Fruit fly (Drosophila melanogaster): ENCODE data around the gene Gapvd1.

Gene Gapvd1

DNA sequence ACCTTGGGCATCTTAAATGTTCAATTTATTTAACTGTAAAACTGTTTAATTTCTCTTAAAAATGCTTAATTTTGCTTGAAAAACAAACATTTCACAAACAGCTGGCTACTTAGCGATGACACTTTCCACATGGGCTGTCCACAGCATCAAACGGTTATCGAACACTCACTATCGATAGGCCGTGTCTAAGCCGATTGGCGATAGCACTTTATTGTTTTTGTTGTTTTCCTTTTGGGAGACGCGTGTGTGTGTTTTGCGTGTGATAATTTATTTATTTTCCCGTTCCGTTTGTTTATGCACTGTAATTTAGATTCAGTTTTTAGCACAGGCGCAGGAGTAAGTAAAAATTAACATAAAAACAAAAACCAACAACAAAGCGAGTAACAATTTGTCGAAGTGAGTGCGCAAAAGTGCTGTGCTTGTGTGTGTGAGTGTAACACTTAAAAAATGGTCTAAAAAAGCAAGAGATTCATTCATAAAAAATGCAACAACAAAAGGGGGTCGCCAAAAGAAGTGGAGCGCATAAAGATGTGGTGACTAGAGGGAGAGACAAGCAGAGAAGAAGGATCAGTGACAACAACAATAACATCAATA is at the start of gene Gapvd1 (continued):
- no peak for TF ChIP-seq PHDP (tag; optimal IDR thresholded peaks at IDR 0.05)
- peak; percentile 53; the same call in 1 of the 2 replicates for TF ChIP-seq NFAT (GFP tag; IDR thresholded peaks at IDR 0.05)
- TF ChIP-seq grau (tag; optimal IDR thresholded peaks at IDR 0.05): peak; percentile 9
- TF ChIP-seq CG12659 (GFP tag; optimal IDR thresholded peaks at IDR 0.05): peak; percentile 35
- peak; percentile 79 for TF ChIP-seq vnd (GFP tag; IDR thresholded peaks at IDR 0.05; ENCODE audit: partially characterized antibody)
- no peak for TF ChIP-seq CG13424 (tag; optimal IDR thresholded peaks at IDR 0.05)
- TF ChIP-seq CG1233 (GFP tag; optimal IDR thresholded peaks at IDR 0.05): no peak
- TF ChIP-seq Doc3 (GFP tag; IDR thresholded peaks at IDR 0.05; ENCODE audit: partially characterized antibody): peak; percentile 75
- TF ChIP-seq Camta (GFP tag; optimal IDR thresholded peaks at IDR 0.05): no peak
- TF ChIP-seq HLH4C (GFP tag; IDR thresholded peaks at IDR 0.05; ENCODE audit: partially characterized antibody): peak; percentile 88
- TF ChIP-seq HmgD (GFP tag; optimal IDR thresholded peaks at IDR 0.05): peak; percentile 65
- TF ChIP-seq stwl (tag; optimal IDR thresholded peaks at IDR 0.05): peak; percentile 53
- TF ChIP-seq Aef1 (GFP tag; IDR thresholded peaks at IDR 0.05): peak; percentile 62; the same call in 2 of the 3 replicates
- peak; percentile 83 for TF ChIP-seq unc-4 (GFP tag; IDR thresholded peaks at IDR 0.05; ENCODE audit: partially characterized antibody)
- peak; percentile 81 for TF ChIP-seq cg (GFP tag; optimal IDR thresholded peaks at IDR 0.05)
- TF ChIP-seq CG12769 (tag; optimal IDR thresholded peaks at IDR 0.05): peak; percentile 34
- TF ChIP-seq yki (optimal IDR thresholded peaks at IDR 0.05): no peak
- TF ChIP-seq CG12104 (GFP tag; optimal IDR thresholded peaks at IDR 0.05): no peak
- TF ChIP-seq CG6272 (GFP tag; IDR thresholded peaks at IDR 0.05): peak; percentile 49; the same call in 1 of the 2 replicates
- TF ChIP-seq CG10979 (tag; optimal IDR thresholded peaks at IDR 0.05): no peak
- TF ChIP-seq zen2 (GFP tag; IDR thresholded peaks at IDR 0.05; ENCODE audit: partially characterized antibody): peak; percentile 73
- TF ChIP-seq CG42726 (GFP tag; IDR thresholded peaks at IDR 0.05; ENCODE audit: partially characterized antibody): peak; percentile 87
- no peak for TF ChIP-seq eve (GFP tag; optimal IDR thresholded peaks at IDR 0.05)
- TF ChIP-seq dpn (GFP tag; optimal IDR thresholded peaks at IDR 0.05): peak; percentile 10 to 20
- TF ChIP-seq lilli (GFP tag; optimal IDR thresholded peaks at IDR 0.05): peak; percentile 44
- TF ChIP-seq inv (GFP tag; IDR thresholded peaks at IDR 0.05; ENCODE audit: partially characterized antibody): peak; percentile 72
- TF ChIP-seq zfh1 (GFP tag; IDR thresholded peaks at IDR 0.05): peak; percentile 61; the same call in 2 of the 3 replicates
- peak; percentile 49 for TF ChIP-seq CG2120 (GFP tag; optimal IDR thresholded peaks at IDR 0.05)
- no peak for TF ChIP-seq nmo (GFP tag; optimal IDR thresholded peaks at IDR 0.05)
- TF ChIP-seq Sry-β (GFP tag; optimal IDR thresholded peaks at IDR 0.05): no peak
- no peak for TF ChIP-seq CG1832 (GFP tag; optimal IDR thresholded peaks at IDR 0.05)
- peak; percentile 17 for TF ChIP-seq Myb (GFP tag; optimal IDR thresholded peaks at IDR 0.05)
- 0 out of 2 replicates have a peak, but pooled peaks have one; percentile 21 for TF ChIP-seq E2f1 (GFP tag; IDR thresholded peaks at IDR 0.05)
- TF ChIP-seq Bteb2 (GFP tag; optimal IDR thresholded peaks at IDR 0.05): peak; percentile 21
- peak; percentile 43; the same call in 1 of the 2 replicates for TF ChIP-seq CG2129 (GFP tag; IDR thresholded peaks at IDR 0.05; ENCODE audit: partially characterized antibody)
- no peak for TF ChIP-seq nom (GFP tag; optimal IDR thresholded peaks at IDR 0.05)
- peak; percentile 33; the same call in 1 of the 2 replicates for TF ChIP-seq vvl (GFP tag; IDR thresholded peaks at IDR 0.05)
- TF ChIP-seq grn (GFP tag; optimal IDR thresholded peaks at IDR 0.05): no peak
- TF ChIP-seq Trl (optimal IDR thresholded peaks at IDR 0.05): no peak
- TF ChIP-seq Trl (GFP tag; optimal IDR thresholded peaks at IDR 0.05): peak; percentile 20
- TF ChIP-seq sens (GFP tag): peak; percentile 83
- TF ChIP-seq ewg (GFP tag; optimal IDR thresholded peaks at IDR 0.05): peak; percentile 7
- TF ChIP-seq Dll (GFP tag; IDR thresholded peaks at IDR 0.05; ENCODE audit: partially characterized antibody): peak; percentile 82
- peak; percentile 17 for TF ChIP-seq Deaf1 (tag; optimal IDR thresholded peaks at IDR 0.05)
- TF ChIP-seq CG14710 (tag; optimal IDR thresholded peaks at IDR 0.05): peak; percentile 49
- TF ChIP-seq CG34224 (GFP tag; IDR thresholded peaks at IDR 0.05; ENCODE audit: partially characterized antibody): peak; percentile 78
- no peak for TF ChIP-seq zen (tag; optimal IDR thresholded peaks at IDR 0.05)
- no peak for TF ChIP-seq psq (GFP tag; optimal IDR thresholded peaks at IDR 0.05)
- no peak for TF ChIP-seq CrebB (tag; optimal IDR thresholded peaks at IDR 0.05)

Measured in whole organism, embryonic.